Fruit fly (Drosophila melanogaster): ENCODE data around the gene bap.

Gene bap

dm6 chr3R:21349870-21350314 lies 38.8 kb upstream of the bap start (continued):
- TF ChIP-seq tup (GFP tag; optimal IDR thresholded peaks at IDR 0.05): no peak
- peak; percentile 51 for TF ChIP-seq CG15011 (GFP tag; optimal IDR thresholded peaks at IDR 0.05)
- TF ChIP-seq Nf-YC (tag; optimal IDR thresholded peaks at IDR 0.05): peak; percentile 64
- peak; percentile 25 for TF ChIP-seq sqz (GFP tag; optimal IDR thresholded peaks at IDR 0.05)
- TF ChIP-seq nau (GFP tag; optimal IDR thresholded peaks at IDR 0.05): peak; percentile 73
- TF ChIP-seq unpg (GFP tag; optimal IDR thresholded peaks at IDR 0.05): peak; percentile 45
- peak; percentile 33 for TF ChIP-seq CG2116 (GFP tag; optimal IDR thresholded peaks at IDR 0.05)
- peak; percentile 72 for TF ChIP-seq mirr (GFP tag; optimal IDR thresholded peaks at IDR 0.05)
- TF ChIP-seq CG13424 (tag; optimal IDR thresholded peaks at IDR 0.05): peak; percentile 7
- no peak for TF ChIP-seq tna (GFP tag; IDR thresholded peaks at IDR 0.05; ENCODE audit: partially characterized antibody)
- peak; percentile 54 for TF ChIP-seq CG6854 (GFP tag; optimal IDR thresholded peaks at IDR 0.05)
- TF ChIP-seq CG9727 (GFP tag; optimal IDR thresholded peaks at IDR 0.05): peak; percentile 20

DNA sequence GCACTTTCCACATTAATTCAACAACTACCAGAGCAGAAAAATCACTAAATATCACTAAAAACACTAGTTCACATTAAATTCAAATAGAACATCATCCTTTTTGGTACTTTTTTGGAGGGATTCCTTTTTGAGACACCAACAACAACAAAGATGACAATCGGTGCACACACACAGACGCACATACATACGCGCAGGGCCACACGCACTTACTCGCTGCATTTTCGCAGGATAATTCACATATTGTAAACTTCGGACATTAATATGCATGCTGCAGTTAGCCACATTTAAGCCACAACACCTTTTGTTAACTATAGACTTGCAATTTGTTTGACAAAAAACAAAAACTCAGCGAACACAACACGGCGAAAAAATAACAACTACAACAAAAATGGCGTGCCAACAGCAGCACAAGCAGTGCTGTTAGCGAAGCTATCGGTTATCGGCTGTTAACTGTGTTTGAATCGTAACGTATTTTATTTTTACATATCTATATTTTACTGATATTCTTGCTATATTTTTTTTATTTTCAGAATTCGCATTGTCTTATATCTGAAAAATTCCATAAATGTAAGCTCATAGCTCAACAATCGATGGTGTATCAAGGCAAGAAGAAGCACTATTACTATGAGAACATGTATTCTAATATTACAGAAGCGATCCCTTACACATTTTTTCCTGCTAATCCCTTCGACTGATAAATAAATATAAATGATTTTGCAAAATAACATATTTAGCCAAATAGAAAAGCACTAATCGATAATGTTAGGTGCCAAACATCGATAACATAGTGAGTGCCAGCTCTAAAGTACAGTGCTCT lies 29.1 kb upstream of the bap start:
- no peak for TF ChIP-seq CG6175 (GFP tag; IDR thresholded peaks at IDR 0.05)
- TF ChIP-seq CG9609 (GFP tag; optimal IDR thresholded peaks at IDR 0.05): no peak
- TF ChIP-seq run (tag; optimal IDR thresholded peaks at IDR 0.05): no peak
- TF ChIP-seq bab2 (GFP tag; optimal IDR thresholded peaks at IDR 0.05): no peak
- TF ChIP-seq pb (GFP tag; optimal IDR thresholded peaks at IDR 0.05): no peak
- no peak for TF ChIP-seq Hr51 (GFP tag; optimal IDR thresholded peaks at IDR 0.05)
- TF ChIP-seq CG17328 (GFP tag; IDR thresholded peaks at IDR 0.05): no peak
- no peak for TF ChIP-seq slbo (GFP tag; IDR thresholded peaks at IDR 0.05)
- TF ChIP-seq disco-r (GFP tag; optimal IDR thresholded peaks at IDR 0.05): no peak
- TF ChIP-seq sug (tag; optimal IDR thresholded peaks at IDR 0.05): no peak
- TF ChIP-seq CG1024 (GFP tag; IDR thresholded peaks at IDR 0.05): no peak
- no peak for TF ChIP-seq CG1529 (GFP tag; optimal IDR thresholded peaks at IDR 0.05)
- no peak for TF ChIP-seq danr (GFP tag; IDR thresholded peaks at IDR 0.05)
- peak; percentile 25; the same call in 1 of the 2 replicates for TF ChIP-seq MBD-R2 (GFP tag; IDR thresholded peaks at IDR 0.05)
- no peak for TF ChIP-seq Xrp1 (GFP tag; IDR thresholded peaks at IDR 0.05)
- no peak for TF ChIP-seq fd64A (GFP tag; optimal IDR thresholded peaks at IDR 0.05)
- TF ChIP-seq ems (GFP tag; optimal IDR thresholded peaks at IDR 0.05): no peak
- no peak for TF ChIP-seq Xbp1 (GFP tag; optimal IDR thresholded peaks at IDR 0.05)
- TF ChIP-seq NFAT (GFP tag; IDR thresholded peaks at IDR 0.05): no peak
- no peak for TF ChIP-seq Rfx (GFP tag; IDR thresholded peaks at IDR 0.05)
- peak; percentile 57 for TF ChIP-seq inv (GFP tag; IDR thresholded peaks at IDR 0.05; ENCODE audit: partially characterized antibody)
- TF ChIP-seq maf-S (GFP tag; optimal IDR thresholded peaks at IDR 0.05): no peak
- peak; percentile 53; the same call in 2 of the 3 replicates for TF ChIP-seq CG14860 (GFP tag; IDR thresholded peaks at IDR 0.05; ENCODE audit: partially characterized antibody)
- TF ChIP-seq Sry-δ (GFP tag; optimal IDR thresholded peaks at IDR 0.05): peak; percentile 79
- TF ChIP-seq CG12236 (GFP tag; optimal IDR thresholded peaks at IDR 0.05): no peak
- TF ChIP-seq Dll (GFP tag; IDR thresholded peaks at IDR 0.05; ENCODE audit: partially characterized antibody): peak; percentile 80
- TF ChIP-seq TFAM (GFP tag; optimal IDR thresholded peaks at IDR 0.05): no peak
- TF ChIP-seq Dip3 (GFP tag; optimal IDR thresholded peaks at IDR 0.05): no peak
- TF ChIP-seq CG1233 (GFP tag; optimal IDR thresholded peaks at IDR 0.05): no peak
- TF ChIP-seq lab (GFP tag; optimal IDR thresholded peaks at IDR 0.05): no peak
- TF ChIP-seq CG15011 (GFP tag; optimal IDR thresholded peaks at IDR 0.05): no peak
- TF ChIP-seq YL-1 (GFP tag; optimal IDR thresholded peaks at IDR 0.05): peak; percentile 30
- no peak for TF ChIP-seq ttk (GFP tag; IDR thresholded peaks at IDR 0.05)
- no peak for TF ChIP-seq CG4707 (GFP tag; optimal IDR thresholded peaks at IDR 0.05)
- TF ChIP-seq CG7786 (GFP tag; optimal IDR thresholded peaks at IDR 0.05): no peak
- TF ChIP-seq CG6765 (GFP tag; optimal IDR thresholded peaks at IDR 0.05): no peak
- no peak for TF ChIP-seq CG11247 (GFP tag; IDR thresholded peaks at IDR 0.05)
